Worm (Caenorhabditis elegans) whole organism, L3 larva: Measurements from ENCODE around the gene nhr-91.

Source experiments
- R02D3.7 ChIP-seq: fragments of 150-350 bp; optimal IDR thresholded peaks from 2 replicates; lab custom pipeline; 2014; ENCODE audit warnings: missing biosample characterization, missing genetic modification characterization
- ZK546.5 ChIP-seq: sonication (generic microtip); optimal IDR thresholded peaks from 2 replicates; lab custom pipeline; 2017; ENCODE audit warnings: missing biosample characterization, missing genetic modification characterization
- ama-1 ChIP-seq: fragments of 150-350 bp; optimal IDR thresholded peaks from 2 replicates; lab custom pipeline; 2018
- ceh-16 ChIP-seq: sonication (generic microtip); optimal IDR thresholded peaks from 2 replicates; lab custom pipeline; 2017; ENCODE audit warnings: missing biosample characterization, missing genetic modification characterization
- ceh-28 ChIP-seq: fragments of 150-350 bp; optimal IDR thresholded peaks from 2 replicates; lab custom pipeline; 2014; ENCODE audit warnings: missing biosample characterization, missing genetic modification reagents, missing genetic modification characterization
- ceh-82 ChIP-seq: fragments of 150-350 bp; optimal IDR thresholded peaks from 2 replicates; lab custom pipeline; 2014; ENCODE audit warnings: missing biosample characterization, missing genetic modification characterization
- ceh-9 ChIP-seq: sonication (generic microtip); optimal IDR thresholded peaks from 2 replicates; lab custom pipeline; 2018; ENCODE audit warnings: missing biosample characterization, missing genetic modification characterization
- daf-12 ChIP-seq: fragments of 150-350 bp; optimal IDR thresholded peaks from 2 replicates; lab custom pipeline; 2014; ENCODE audit warnings: missing biosample characterization, missing genetic modification reagents, missing genetic modification characterization
- egl-27 ChIP-seq: sonication (generic microtip); optimal IDR thresholded peaks from 4 replicates; lab custom pipeline; 2017; ENCODE audit warnings: missing biosample characterization, missing genetic modification reagents, missing genetic modification characterization
- egl-5 ChIP-seq: fragments of 150-350 bp; optimal IDR thresholded peaks from 2 replicates; lab custom pipeline; 2017; ENCODE audit warnings: missing biosample characterization, missing genetic modification reagents, missing genetic modification characterization, inconsistent platforms
- elt-1 ChIP-seq: fragments of 150-350 bp; optimal IDR thresholded peaks from 2 replicates; lab custom pipeline; 2014; ENCODE audit warnings: missing biosample characterization, missing genetic modification characterization
- elt-2 ChIP-seq: sonication (generic microtip); optimal IDR thresholded peaks from 2 replicates; lab custom pipeline; 2016; ENCODE audit warnings: missing genetic modification reagents, mild to moderate bottlenecking, missing genetic modification characterization, missing compliant biosample characterization
- eor-1 ChIP-seq, 2 experiments: fragments of 150-350 bp; optimal IDR thresholded peaks; 2 replicates each; lab custom pipeline; 2014 to 2018; ENCODE audit warnings: missing biosample characterization in 2 of 2, missing genetic modification characterization in 2 of 2
- fkh-10 ChIP-seq: sonication (generic microtip); optimal IDR thresholded peaks from 2 replicates; lab custom pipeline; 2017; ENCODE audit warnings: missing biosample characterization, missing genetic modification reagents, missing genetic modification characterization
- fkh-2 ChIP-seq: fragments of 150-350 bp; optimal IDR thresholded peaks from 2 replicates; lab custom pipeline; 2014; ENCODE audit warnings: missing biosample characterization, missing genetic modification reagents, missing genetic modification characterization
- hmg-11 ChIP-seq: sonication (generic microtip); optimal IDR thresholded peaks from 2 replicates; lab custom pipeline; 2016; ENCODE audit warnings: missing genetic modification characterization, missing compliant biosample characterization
- jun-1 ChIP-seq: fragments of 150-350 bp; optimal IDR thresholded peaks from 2 replicates; lab custom pipeline; 2014; ENCODE audit warnings: missing biosample characterization, missing genetic modification reagents, missing genetic modification characterization
- lin-15B ChIP-seq: fragments of 150-350 bp; optimal IDR thresholded peaks from 2 replicates; lab custom pipeline; 2014; ENCODE audit warnings: missing biosample characterization, missing genetic modification characterization
- lin-39 ChIP-seq: fragments of 150-350 bp; optimal IDR thresholded peaks from 2 replicates; lab custom pipeline; 2018; ENCODE audit warnings: missing biosample characterization, missing genetic modification reagents, missing genetic modification characterization
- lsy-12 ChIP-seq: sonication (generic microtip); optimal IDR thresholded peaks from 2 replicates; lab custom pipeline; 2016; ENCODE audit warnings: mild to moderate bottlenecking, missing genetic modification characterization, missing compliant biosample characterization
- mdl-1 ChIP-seq: fragments of 150-350 bp; optimal IDR thresholded peaks from 2 replicates; lab custom pipeline; 2014; ENCODE audit warnings: missing biosample characterization, missing genetic modification characterization
- mml-1 ChIP-seq: fragments of 150-350 bp; sonication (generic microtip); optimal IDR thresholded peaks from 3 replicates; lab custom pipeline; 2014; ENCODE audit warnings: missing biosample characterization, missing genetic modification characterization
- nfya-1 ChIP-seq: sonication (generic microtip); optimal IDR thresholded peaks from 2 replicates; lab custom pipeline; 2017; ENCODE audit warnings: missing genetic modification characterization, mild to moderate bottlenecking, missing compliant biosample characterization, antibody characterized with exemption, moderate library complexity; ENCODE audit not compliant: insufficient read depth
- nhr-11 ChIP-seq: fragments of 150-350 bp; optimal IDR thresholded peaks from 2 replicates; lab custom pipeline; 2014; ENCODE audit warnings: missing biosample characterization, missing genetic modification characterization
- nhr-12 ChIP-seq: fragments of 150-350 bp; optimal IDR thresholded peaks from 2 replicates; lab custom pipeline; 2014; ENCODE audit warnings: missing biosample characterization, missing genetic modification characterization
- nhr-23 ChIP-seq: fragments of 150-350 bp; optimal IDR thresholded peaks from 2 replicates; lab custom pipeline; 2014; ENCODE audit warnings: missing biosample characterization, missing genetic modification reagents, missing genetic modification characterization
- nhr-25 ChIP-seq: sonication (generic microtip); optimal IDR thresholded peaks from 2 replicates; lab custom pipeline; 2017; ENCODE audit warnings: missing biosample characterization, missing genetic modification characterization
- nhr-43 ChIP-seq: sonication (generic microtip); optimal IDR thresholded peaks from 2 replicates; lab custom pipeline; 2016; ENCODE audit warnings: mild to moderate bottlenecking, missing genetic modification characterization, missing compliant biosample characterization; ENCODE audit not compliant: poor library complexity, severe bottlenecking
- nhr-76 ChIP-seq: fragments of 150-350 bp; sonication (generic microtip); optimal IDR thresholded peaks from 5 replicates; lab custom pipeline; 2014; ENCODE audit warnings: missing biosample characterization, missing genetic modification characterization
- nhr-77 ChIP-seq: fragments of 150-350 bp; optimal IDR thresholded peaks from 2 replicates; lab custom pipeline; 2014; ENCODE audit warnings: missing biosample characterization, missing genetic modification characterization
- pha-4 ChIP-seq: fragments of 150-350 bp; optimal IDR thresholded peaks from 2 replicates; lab custom pipeline; 2014; ENCODE audit warnings: missing biosample characterization, missing genetic modification reagents, missing genetic modification characterization
- pqm-1 ChIP-seq: fragments of 150-350 bp; optimal IDR thresholded peaks from 2 replicates; lab custom pipeline; 2017; ENCODE audit warnings: missing biosample characterization, missing genetic modification characterization, inconsistent platforms
- sea-2 ChIP-seq: fragments of 150-350 bp; sonication (generic microtip); optimal IDR thresholded peaks from 4 replicates; lab custom pipeline; 2014; ENCODE audit warnings: missing biosample characterization, missing genetic modification reagents, missing genetic modification characterization
- skn-1 ChIP-seq: fragments of 150-350 bp; optimal IDR thresholded peaks from 2 replicates; lab custom pipeline; 2014; ENCODE audit warnings: missing biosample characterization, missing genetic modification characterization
- snpc-4 ChIP-seq: fragments of 150-350 bp; optimal IDR thresholded peaks from 2 replicates; lab custom pipeline; 2014; ENCODE audit warnings: missing biosample characterization, missing genetic modification characterization
- tbx-2 ChIP-seq: sonication (generic microtip); optimal IDR thresholded peaks from 2 replicates; lab custom pipeline; 2016; ENCODE audit warnings: mild to moderate bottlenecking, missing genetic modification characterization, missing compliant biosample characterization
- unc-62 ChIP-seq: fragments of 150-350 bp; sonication (generic microtip); optimal IDR thresholded peaks from 4 replicates; lab custom pipeline; 2014; ENCODE audit warnings: missing biosample characterization, missing genetic modification reagents, missing genetic modification characterization
- zag-1 ChIP-seq: fragments of 150-350 bp; optimal IDR thresholded peaks from 2 replicates; lab custom pipeline; 2014; ENCODE audit warnings: missing biosample characterization, missing genetic modification characterization
- ztf-4 ChIP-seq: fragments of 150-350 bp; optimal IDR thresholded peaks from 2 replicates; lab custom pipeline; 2014; ENCODE audit warnings: missing biosample characterization, missing genetic modification characterization

The nhr-91 gene

DNA sequence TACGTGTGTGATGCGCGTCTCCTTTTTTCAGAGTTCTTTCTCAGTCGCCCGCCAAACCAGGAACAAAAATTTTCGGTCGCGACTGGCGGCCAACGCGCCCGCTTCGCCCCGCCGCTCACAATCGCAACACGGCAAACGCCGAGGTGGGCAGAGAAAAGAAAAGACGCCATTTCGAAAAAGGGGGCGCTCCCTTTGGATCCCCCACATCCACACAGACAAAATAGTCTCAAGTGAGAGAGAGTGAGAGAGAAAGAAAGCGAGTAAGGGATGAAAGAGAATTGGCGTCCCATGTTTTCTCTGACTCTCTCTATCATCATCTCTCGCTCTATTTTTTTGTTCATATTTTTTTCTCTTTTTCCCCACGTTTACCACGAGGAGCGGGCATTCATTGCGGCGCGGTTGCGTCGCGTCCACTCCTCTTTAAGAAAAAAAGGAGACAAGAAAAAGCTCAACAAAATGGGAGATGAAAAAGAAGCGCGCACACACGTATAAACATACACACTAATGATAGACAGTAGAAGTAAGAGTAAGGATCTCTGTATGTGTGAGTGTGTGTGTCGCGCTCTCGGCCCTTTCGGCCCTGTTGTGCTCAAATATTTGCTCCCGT, 44.8 kb downstream of the nhr-91 start:
- TF ChIP-seq ceh-82 (tag; lab: Kevin White, UChicago) = peak; percentile 74
- TF ChIP-seq zag-1 = peak; percentile 52
- no peak for TF ChIP-seq daf-12 (tag; lab: Kevin White, UChicago)
- TF ChIP-seq ceh-28 (tag; lab: Kevin White, UChicago) = peak; percentile 66
- no peak for TF ChIP-seq nhr-77 (tag; lab: Kevin White, UChicago)
- peak; percentile 73 for TF ChIP-seq unc-62 (GFP tag; lab: Kevin White, UChicago)
- TF ChIP-seq eor-1 (tag; optimal IDR thresholded peaks at IDR 0.05; lab: Kevin White, UChicago) = no peak
- TF ChIP-seq nhr-12 (tag; lab: Kevin White, UChicago) = no peak
- peak; percentile 55 for TF ChIP-seq elt-2 (tag; lab: Kevin White, UChicago)
- peak; percentile 40 for TF ChIP-seq R02D3.7
- peak; percentile 84 for TF ChIP-seq jun-1 (tag; lab: Kevin White, UChicago)
- TF ChIP-seq nfya-1 (tag; lab: Kevin White, UChicago) = peak; percentile 89
- peak; percentile 39 for TF ChIP-seq ceh-16 (tag; lab: Kevin White, UChicago)
- no peak for TF ChIP-seq ceh-9 (tag; lab: Kevin White, UChicago)
- TF ChIP-seq tbx-2 (tag; lab: Kevin White, UChicago) = peak; percentile 74
- TF ChIP-seq hmg-11 (tag; lab: Kevin White, UChicago) = peak; percentile 92
- peak; percentile 61 for TF ChIP-seq lsy-12 (tag; lab: Kevin White, UChicago)
- peak; percentile 82 for TF ChIP-seq egl-5 (tag; lab: Kevin White, UChicago)
- TF ChIP-seq nhr-76 (tag; lab: Kevin White, UChicago) = no peak
- no peak for TF ChIP-seq ztf-4
- TF ChIP-seq sea-2 = no peak
- peak; percentile 80 for TF ChIP-seq nhr-11 (tag; lab: Kevin White, UChicago)
- TF ChIP-seq snpc-4 = peak; percentile 63
- peak; percentile 37 for TF ChIP-seq egl-27
- TF ChIP-seq skn-1 (tag; lab: Kevin White, UChicago) = peak; percentile 72
- TF ChIP-seq pqm-1 (tag; lab: Kevin White, UChicago) = peak; percentile 4
- peak; percentile 75 for TF ChIP-seq nhr-23 (tag; lab: Kevin White, UChicago)
- TF ChIP-seq lin-39 = peak; percentile 79
- TF ChIP-seq fkh-2 (tag; lab: Kevin White, UChicago) = peak; percentile 31
- TF ChIP-seq elt-1 (tag; lab: Kevin White, UChicago) = peak; percentile 49
- TF ChIP-seq nhr-25 (tag; lab: Kevin White, UChicago) = peak; percentile 63
- TF ChIP-seq pha-4 = peak; percentile 80
- TF ChIP-seq fkh-10 (GFP tag; lab: Kevin White, UChicago) = peak; percentile 40
- peak; percentile 59 for TF ChIP-seq nhr-43 (tag; lab: Kevin White, UChicago)
- TF ChIP-seq lin-15B = peak; percentile 66
- peak; percentile 63 for TF ChIP-seq ama-1
- peak; percentile 84 for TF ChIP-seq mdl-1

DNA sequence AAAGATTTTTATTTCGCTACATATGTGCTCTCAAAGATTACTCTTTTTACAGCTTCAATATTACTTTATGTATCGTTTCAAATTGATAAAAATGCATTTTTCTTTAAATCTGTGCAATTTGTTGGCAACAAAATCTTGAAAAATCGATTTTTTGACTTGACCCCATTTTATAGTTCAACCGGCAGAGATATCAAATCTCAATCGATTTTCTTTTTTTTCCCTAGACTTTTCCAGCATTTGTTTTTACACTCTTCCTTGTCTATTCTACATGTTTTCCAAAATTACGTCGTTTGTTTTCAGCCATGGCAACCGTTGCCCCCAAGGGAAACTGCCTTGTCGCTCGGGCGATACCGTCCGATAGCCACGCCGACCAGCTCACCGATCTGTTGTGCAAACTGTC, 45.8 kb downstream of the nhr-91 start, which contains the start of gene nfki-1:
nfki-1 (plus strand) TSS at position 301 of the 400 bp plus-strand sequence.
- no peak for TF ChIP-seq nhr-77 (tag; lab: Kevin White, UChicago)
- no peak for TF ChIP-seq zag-1
- TF ChIP-seq lin-15B = no peak
- TF ChIP-seq ZK546.5 (tag; lab: Kevin White, UChicago) = no peak
- TF ChIP-seq lin-39 = no peak
- no peak for TF ChIP-seq mml-1 (tag; lab: Kevin White, UChicago)
- TF ChIP-seq, all 47 proteins: peak for 0

DNA sequence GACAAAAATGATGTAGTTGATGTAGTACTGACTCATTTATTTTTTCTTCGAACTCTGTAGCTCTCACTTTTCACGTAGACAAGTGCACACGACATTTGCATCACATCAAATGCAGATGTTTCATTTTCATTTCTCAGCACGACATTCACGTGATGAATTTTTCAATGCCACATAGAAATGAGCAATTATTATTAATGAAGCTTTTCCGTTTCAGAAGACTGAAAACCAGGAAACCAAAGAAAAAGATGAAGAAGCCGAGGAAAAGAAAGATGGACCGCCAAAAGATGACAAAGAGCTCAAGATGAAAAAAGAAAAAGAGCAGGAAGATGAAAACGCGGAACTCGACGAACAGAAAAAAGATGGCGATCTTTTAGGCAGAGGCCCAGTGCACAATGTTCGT, 46.4 kb downstream of the nhr-91 start:
- TF ChIP-seq nfya-1 (tag; lab: Kevin White, UChicago) = peak; percentile 31
- TF ChIP-seq skn-1 (tag; lab: Kevin White, UChicago) = peak; percentile 23
- TF ChIP-seq hmg-11 (tag; lab: Kevin White, UChicago) = peak; percentile 24
- TF ChIP-seq nhr-23 (tag; lab: Kevin White, UChicago) = no peak
- TF ChIP-seq lin-39 = no peak
- no peak for TF ChIP-seq jun-1 (tag; lab: Kevin White, UChicago)
